Fruit fly (Drosophila melanogaster) whole organism, embryonic: ENCODE measurements around the gene CG13930.

Experiments
- Ada2b ChIP-seq: fragments of 200-800 bp; sonication (Bioruptor generic); IDR thresholded peaks from 2 replicates; pipeline ENCODE4 v1.3.6; 2022; ENCODE audit warnings: missing biosample characterization, missing genetic modification characterization
- Aef1 ChIP-seq: fragments of 200-800 bp; sonication (Bioruptor generic); IDR thresholded peaks from 3 replicates; pipeline ENCODE4 v1.3.6; 2022; ENCODE audit warnings: missing biosample characterization, missing genetic modification characterization
- B-H2 ChIP-seq: fragments of 200-800 bp; sonication (Bioruptor generic); optimal IDR thresholded peaks from 2 replicates; lab custom pipeline; 2018; ENCODE audit warnings: missing biosample characterization, mild to moderate bottlenecking, missing genetic modification characterization
- CG10209 ChIP-seq: fragments of 200-800 bp; sonication (Bioruptor generic); optimal IDR thresholded peaks from 3 replicates; lab custom pipeline; 2017; ENCODE audit warnings: missing biosample characterization, mild to moderate bottlenecking, missing genetic modification characterization, missing genetic modification reagents
- CG10462 ChIP-seq: fragments of 200-800 bp; sonication (Bioruptor generic); optimal IDR thresholded peaks from 2 replicates; lab custom pipeline; 2016; ENCODE audit warnings: missing biosample characterization, missing genetic modification characterization
- CG10565 ChIP-seq: fragments of 200-800 bp; sonication (Bioruptor generic); optimal IDR thresholded peaks from 3 replicates; lab custom pipeline; 2016; ENCODE audit warnings: missing biosample characterization, mild to moderate bottlenecking, missing genetic modification characterization
- CG10959 ChIP-seq: fragments of 200-800 bp; sonication (Bioruptor generic); IDR thresholded peaks from 2 replicates; pipeline ENCODE4 v1.3.6; 2022; ENCODE audit warnings: missing biosample characterization, missing genetic modification characterization
- CG12104 ChIP-seq: fragments of 200-800 bp; sonication (Bioruptor generic); optimal IDR thresholded peaks from 3 replicates; lab custom pipeline; 2016; ENCODE audit warnings: missing biosample characterization, missing genetic modification characterization
- CG1233 ChIP-seq: fragments of 200-800 bp; sonication (Bioruptor generic); optimal IDR thresholded peaks from 4 replicates; lab custom pipeline; 2018; ENCODE audit warnings: missing biosample characterization, mild to moderate bottlenecking, missing genetic modification characterization
- CG13775 ChIP-seq: fragments of 200-800 bp; sonication (Bioruptor generic); optimal IDR thresholded peaks from 3 replicates; lab custom pipeline; 2017; ENCODE audit warnings: missing biosample characterization, mild to moderate bottlenecking, missing genetic modification characterization
- CG14050 ChIP-seq: fragments of 200-800 bp; sonication (Bioruptor generic); IDR thresholded peaks from 3 replicates; pipeline ENCODE4 v1.3.6; 2022; ENCODE audit warnings: missing biosample characterization, missing genetic modification characterization
- CG16779 ChIP-seq: fragments of 200-800 bp; sonication (Bioruptor generic); IDR thresholded peaks from 2 replicates; pipeline ENCODE4 v1.3.6; 2022; ENCODE audit warnings: missing biosample characterization, missing genetic modification characterization
- CG17361 ChIP-seq: fragments of 200-800 bp; sonication (Bioruptor generic); IDR thresholded peaks from 3 replicates; pipeline ENCODE4 v1.3.6; 2022; ENCODE audit warnings: missing biosample characterization, missing genetic modification characterization
- CG18262 ChIP-seq: fragments of 200-800 bp; optimal IDR thresholded peaks from 3 replicates; lab custom pipeline; 2019; ENCODE audit warnings: missing biosample characterization, mild to moderate bottlenecking, missing genetic modification characterization, moderate library complexity
- CG18764 ChIP-seq: fragments of 200-800 bp; sonication (Bioruptor generic); optimal IDR thresholded peaks from 3 replicates; lab custom pipeline; 2016; ENCODE audit warnings: missing biosample characterization, missing genetic modification characterization
- CG2889 ChIP-seq: fragments of 200-800 bp; sonication (Bioruptor generic); IDR thresholded peaks from 3 replicates; pipeline ENCODE4 v1.3.6; 2022; ENCODE audit warnings: missing biosample characterization, missing genetic modification characterization
- CG3407 ChIP-seq: fragments of 200-800 bp; sonication (Bioruptor generic); optimal IDR thresholded peaks from 2 replicates; lab custom pipeline; 2018; ENCODE audit warnings: missing biosample characterization, mild to moderate bottlenecking, missing genetic modification characterization
- CG3726 ChIP-seq: fragments of 200-800 bp; sonication (Bioruptor generic); IDR thresholded peaks from 3 replicates; pipeline ENCODE4, ENCODE4 v1.3.6; 2022; ENCODE audit warnings: missing biosample characterization, missing genetic modification characterization
- CG4360 ChIP-seq: fragments of 200-800 bp; sonication (Bioruptor generic); IDR thresholded peaks from 2 replicates; pipeline ENCODE4 v1.3.6; 2022; ENCODE audit warnings: missing biosample characterization, missing genetic modification characterization
- CG6683 ChIP-seq: fragments of 200-800 bp; sonication (Bioruptor generic); optimal IDR thresholded peaks from 2 replicates; lab custom pipeline; 2017; ENCODE audit warnings: missing biosample characterization, mild to moderate bottlenecking, missing genetic modification characterization, missing genetic modification reagents
- CG7786 ChIP-seq: fragments of 200-800 bp; sonication (Bioruptor generic); optimal IDR thresholded peaks from 2 replicates; lab custom pipeline; 2016; ENCODE audit warnings: missing biosample characterization, missing genetic modification characterization
- CG7987 ChIP-seq: fragments of 200-800 bp; sonication (Bioruptor generic); optimal IDR thresholded peaks from 2 replicates; lab custom pipeline; 2018; ENCODE audit warnings: missing biosample characterization, mild to moderate bottlenecking, missing genetic modification characterization, moderate library complexity
- CG8765 ChIP-seq: fragments of 200-800 bp; sonication (Bioruptor generic); IDR thresholded peaks from 2 replicates; pipeline ENCODE4 v1.3.6; 2022; ENCODE audit warnings: missing biosample characterization, missing genetic modification characterization
- CG9215 ChIP-seq: fragments of 200-800 bp; sonication (Bioruptor generic); IDR thresholded peaks from 2 replicates; pipeline ENCODE4 v1.3.6; 2022; ENCODE audit warnings: missing biosample characterization, missing genetic modification characterization
- D ChIP-seq, 2 experiments: fragments of 200-800 bp in 1 of 2; fragments of >200 bp in 1 of 2; sonication (Bioruptor generic) in 1 of 2; optimal IDR thresholded peaks; 2 replicates in 1 of 2; 3 replicates in 1 of 2; lab custom pipeline; 2017; ENCODE audit warnings: mild to moderate bottlenecking in 1 of 2, missing biosample characterization in 1 of 2, missing genetic modification characterization in 1 of 2, missing genetic modification reagents in 1 of 2
- Dref ChIP-seq: fragments of 200-800 bp; sonication (Bioruptor generic); IDR thresholded peaks from 2 replicates; pipeline ENCODE4 v1.3.6; 2022; ENCODE audit warnings: missing biosample characterization, missing genetic modification characterization
- Hmx ChIP-seq: fragments of 200-800 bp; sonication (Bioruptor generic); optimal IDR thresholded peaks from 2 replicates; lab custom pipeline; 2016; ENCODE audit warnings: missing biosample characterization, missing genetic modification characterization
- Mes4 ChIP-seq: fragments of 200-800 bp; sonication (Bioruptor generic); optimal IDR thresholded peaks from 2 replicates; lab custom pipeline; 2016; ENCODE audit warnings: missing biosample characterization, missing genetic modification characterization
- NFAT ChIP-seq: fragments of 200-800 bp; sonication (Bioruptor generic); IDR thresholded peaks from 2 replicates; pipeline ENCODE4 v1.3.6; 2022; ENCODE audit warnings: missing biosample characterization, missing genetic modification characterization
- Nf-YC ChIP-seq: fragments of 200-800 bp; optimal IDR thresholded peaks from 3 replicates; lab custom pipeline; 2019; ENCODE audit warnings: missing biosample characterization, mild to moderate bottlenecking, missing genetic modification characterization, moderate library complexity
- Opbp ChIP-seq: fragments of 200-800 bp; sonication (Bioruptor generic); IDR thresholded peaks from 3 replicates; pipeline ENCODE4 v1.3.6; 2022; ENCODE audit warnings: missing biosample characterization, missing genetic modification characterization; ENCODE audit not compliant: partially characterized antibody
- Pdp1 ChIP-seq, 2 experiments: fragments of 200-800 bp; sonication (Bioruptor generic); optimal IDR thresholded peaks; 3 replicates each; lab custom pipeline; 2016; ENCODE audit warnings: missing biosample characterization in 2 of 2, missing genetic modification characterization in 2 of 2, mild to moderate bottlenecking in 1 of 2, moderate library complexity in 1 of 2
- Stat92E ChIP-seq, 3 experiments: fragments of >200 bp in 2 of 3; fragments of 200-800 bp in 1 of 3; sonication (Bioruptor generic) in 1 of 3; optimal IDR thresholded peaks; 2 replicates each; lab custom pipeline; 2017 to 2019; ENCODE audit warnings: missing biosample characterization in 3 of 3, missing genetic modification characterization in 3 of 3, mild to moderate bottlenecking in 1 of 3, moderate library complexity in 1 of 3
- Usf ChIP-seq: fragments of 200-800 bp; sonication (Bioruptor generic); optimal IDR thresholded peaks from 2 replicates; lab custom pipeline; 2017; ENCODE audit warnings: missing genotype, missing biosample characterization, missing genetic modification characterization
- ase ChIP-seq: fragments of 200-800 bp; sonication (Bioruptor generic); IDR thresholded peaks from 3 replicates; pipeline ENCODE4 v1.3.6; 2022; ENCODE audit warnings: missing biosample characterization, missing genetic modification characterization
- ems ChIP-seq: fragments of 200-800 bp; sonication (Bioruptor generic); optimal IDR thresholded peaks from 3 replicates; lab custom pipeline; 2016; ENCODE audit warnings: missing biosample characterization, missing genetic modification characterization
- eve ChIP-seq, 2 experiments: fragments of >200 bp; optimal IDR thresholded peaks; 2 replicates each; lab custom pipeline; 2017; ENCODE audit warnings: missing biosample characterization in 2 of 2, missing genetic modification characterization in 2 of 2
- grau ChIP-seq: fragments of 200-800 bp; optimal IDR thresholded peaks from 3 replicates; lab custom pipeline; 2019; ENCODE audit warnings: missing biosample characterization, mild to moderate bottlenecking, missing genetic modification characterization, moderate library complexity
- grn ChIP-seq: fragments of 200-800 bp; sonication (Bioruptor generic); optimal IDR thresholded peaks from 3 replicates; lab custom pipeline; 2017; ENCODE audit warnings: missing biosample characterization, missing genetic modification characterization
- h ChIP-seq: fragments of >200 bp; optimal IDR thresholded peaks from 2 replicates; lab custom pipeline; 2017
- ken ChIP-seq: fragments of 200-800 bp; sonication (Bioruptor generic); IDR thresholded peaks from 3 replicates; pipeline ENCODE4 v1.3.6; 2022; ENCODE audit warnings: missing biosample characterization, missing genetic modification characterization
- kni ChIP-seq: fragments of 200-800 bp; sonication (Bioruptor generic); optimal IDR thresholded peaks from 3 replicates; lab custom pipeline; 2017; ENCODE audit warnings: mild to moderate bottlenecking, missing biosample characterization, missing genetic modification reagents, missing genetic modification characterization
- lab ChIP-seq: fragments of 200-800 bp; sonication (Bioruptor generic); optimal IDR thresholded peaks from 3 replicates; lab custom pipeline; 2017; ENCODE audit warnings: missing biosample characterization, missing genetic modification characterization, mild to moderate bottlenecking, moderate library complexity, missing genetic modification reagents
- pita ChIP-seq: fragments of 200-800 bp; sonication (Bioruptor generic); optimal IDR thresholded peaks from 2 replicates; lab custom pipeline; 2017; ENCODE audit warnings: missing biosample characterization, mild to moderate bottlenecking, missing genetic modification characterization
- pros ChIP-seq: fragments of 200-800 bp; sonication (Bioruptor generic); optimal IDR thresholded peaks from 3 replicates; lab custom pipeline; 2019; ENCODE audit warnings: missing biosample characterization, mild to moderate bottlenecking, missing genetic modification characterization, moderate library complexity
- sd ChIP-seq: fragments of 200-800 bp; sonication (Bioruptor generic); optimal IDR thresholded peaks from 3 replicates; lab custom pipeline; 2018; ENCODE audit warnings: missing biosample characterization, mild to moderate bottlenecking, missing genetic modification characterization, moderate library complexity
- slou ChIP-seq: fragments of 200-800 bp; sonication (Bioruptor generic); optimal IDR thresholded peaks from 3 replicates; lab custom pipeline; 2016; ENCODE audit warnings: missing biosample characterization, missing genetic modification characterization
- sr ChIP-seq: fragments of 200-800 bp; sonication (Bioruptor generic); IDR thresholded peaks from 3 replicates; pipeline ENCODE4 v1.3.6; 2022; ENCODE audit warnings: missing biosample characterization, missing genetic modification characterization
- tna ChIP-seq: fragments of 200-800 bp; sonication (Bioruptor generic); IDR thresholded peaks from 2 replicates; pipeline ENCODE4 v1.3.6; 2022; ENCODE audit warnings: missing biosample characterization, missing genetic modification characterization; ENCODE audit not compliant: partially characterized antibody
- ttk ChIP-seq: fragments of 200-800 bp; sonication (Bioruptor generic); IDR thresholded peaks from 2 replicates; pipeline ENCODE4 v2.1.2; 2022; ENCODE audit warnings: missing biosample characterization, missing genetic modification characterization
- zfh1 ChIP-seq: fragments of 200-800 bp; sonication (Bioruptor generic); IDR thresholded peaks from 3 replicates; pipeline ENCODE4 v1.3.6; 2022; ENCODE audit warnings: missing biosample characterization, missing genetic modification characterization

The CG13930 gene

DNA sequence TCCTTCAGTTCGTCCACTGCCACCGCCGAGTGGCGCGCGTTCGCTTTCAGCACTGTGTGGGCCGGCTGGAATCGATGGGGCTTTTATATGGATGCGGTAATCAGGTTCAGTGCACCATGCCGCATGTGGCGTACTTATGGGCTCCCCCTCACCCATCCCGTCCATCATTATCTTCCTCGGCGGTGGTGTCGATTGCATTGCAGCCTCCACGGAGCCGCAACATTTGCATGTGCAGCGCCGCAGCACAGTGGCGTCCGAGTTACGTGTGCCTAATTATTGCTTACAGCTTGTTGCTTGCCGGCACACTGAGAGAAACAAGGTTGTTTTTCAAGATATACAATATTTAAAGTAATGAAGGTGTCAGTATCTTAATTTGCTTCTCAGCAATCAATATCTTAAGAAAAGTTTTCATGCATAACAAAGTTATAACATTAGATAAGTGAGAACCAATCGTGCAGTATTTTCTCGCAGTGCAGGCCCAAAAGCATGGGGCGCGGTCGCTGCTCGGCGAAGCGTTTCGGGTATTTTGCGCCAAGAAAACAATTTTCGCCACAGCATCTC is 29.9 kb upstream of the CG13930 start, which contains the start of gene CG13931 (continued):
- TF ChIP-seq CG10209 (GFP tag; lab: Kevin White, UChicago): no peak
- TF ChIP-seq CG9215 (GFP tag; lab: Robert Waterston, UW): no peak
- TF ChIP-seq Hmx: no peak
- TF ChIP-seq CG18262: no peak
- no peak for TF ChIP-seq Mes4 (GFP tag; lab: Kevin White, UChicago)
- no peak for TF ChIP-seq kni (GFP tag; lab: Kevin White, UChicago)
- TF ChIP-seq NFAT: no peak
- no peak for TF ChIP-seq CG10565 (GFP tag; lab: Kevin White, UChicago)
- no peak for TF ChIP-seq CG6683 (GFP tag; lab: Kevin White, UChicago)
- TF ChIP-seq CG10959 (GFP tag; lab: Robert Waterston, UW): no peak
- no peak for TF ChIP-seq CG14050 (GFP tag; lab: Robert Waterston, UW)
- no peak for TF ChIP-seq CG8765
- 0 out of 3 replicates have a peak, but pooled peaks have one; percentile 22 for TF ChIP-seq ase (GFP tag; lab: Robert Waterston, UW)
- TF ChIP-seq CG2889 (GFP tag; lab: Robert Waterston, UW): 0 out of 3 replicates have a peak, but pooled peaks have one; percentile 41
- no peak for TF ChIP-seq ken (GFP tag; lab: Robert Waterston, UW)
- peak; percentile 3 for TF ChIP-seq CG18764
- TF ChIP-seq grn (GFP tag; lab: Kevin White, UChicago): no peak
- TF ChIP-seq D (optimal IDR thresholded peaks at IDR 0.05; lab: Kevin White, UChicago): no peak
- TF ChIP-seq D (GFP tag; optimal IDR thresholded peaks at IDR 0.05; lab: Kevin White, UChicago): no peak
- TF ChIP-seq Usf (GFP tag; lab: Kevin White, UChicago): no peak
- TF ChIP-seq ttk (GFP tag; lab: Robert Waterston, UW): no peak
- no peak for TF ChIP-seq Nf-YC (tag; lab: Kevin White, UChicago)
- no peak for TF ChIP-seq slou (GFP tag; lab: Kevin White, UChicago)
- no peak for TF ChIP-seq sd
- TF ChIP-seq B-H2: no peak
- no peak for TF ChIP-seq CG16779 (GFP tag; lab: Robert Waterston, UW)
- no peak for TF ChIP-seq CG7786 (GFP tag; lab: Kevin White, UChicago)
- no peak for TF ChIP-seq ems (GFP tag; lab: Kevin White, UChicago)
- no peak for TF ChIP-seq CG1233 (GFP tag; lab: Kevin White, UChicago)
- TF ChIP-seq CG10462 (GFP tag; lab: Kevin White, UChicago): no peak
- no peak for TF ChIP-seq pita (GFP tag; lab: Kevin White, UChicago)
- no peak for TF ChIP-seq h (lab: Kevin White, UChicago)
- peak; percentile 5 for TF ChIP-seq CG13775 (GFP tag; lab: Kevin White, UChicago)
- no peak for TF ChIP-seq Stat92E (GFP tag; optimal IDR thresholded peaks at IDR 0.05; lab: Kevin White, UChicago)
- peak; percentile 41; the same call in 1 of the 2 replicates for TF ChIP-seq Ada2b (GFP tag; lab: Robert Waterston, UW)
- TF ChIP-seq tna: no peak
- no peak for TF ChIP-seq CG12104 (GFP tag; lab: Kevin White, UChicago)
- peak; percentile 53; the same call in 1 of the 3 replicates for TF ChIP-seq zfh1 (GFP tag; lab: Robert Waterston, UW)
- no peak for TF ChIP-seq Opbp (GFP tag; lab: Robert Waterston, UW)
- no peak for TF ChIP-seq Dref
- no peak for TF ChIP-seq CG4360 (GFP tag; lab: Robert Waterston, UW)
- TF ChIP-seq eve (GFP tag; optimal IDR thresholded peaks at IDR 0.05; lab: Kevin White, UChicago): no peak
- no peak for TF ChIP-seq lab (GFP tag; lab: Kevin White, UChicago)
- no peak for TF ChIP-seq CG3407 (GFP tag; lab: Kevin White, UChicago)
- no peak for TF ChIP-seq CG7987 (GFP tag; lab: Kevin White, UChicago)
- TF ChIP-seq grau (tag; lab: Kevin White, UChicago): no peak
- peak in 1 of 2 experiments; percentile 17 for TF ChIP-seq Pdp1 (GFP tag; optimal IDR thresholded peaks at IDR 0.05; lab: Kevin White, UChicago)
- TF ChIP-seq pros: no peak
- peak; percentile 45; the same call in 1 of the 3 replicates for TF ChIP-seq Aef1 (GFP tag; lab: Robert Waterston, UW)
- no peak for TF ChIP-seq CG3726 (GFP tag; lab: Robert Waterston, UW)
- no peak for TF ChIP-seq sr (GFP tag; lab: Robert Waterston, UW)
- TF ChIP-seq CG17361 (GFP tag; lab: Robert Waterston, UW): no peak
